Worm (Caenorhabditis elegans) whole organism, L3 larva: ENCODE measurements around the gene C04E7.5.
A peak's percentile ranks its signal among the peaks of the same experiment; 100 is the strongest.
"Not testable (repeated sequence)": the region's sequence is repeated elsewhere in the genome, so short reads cannot be mapped to it uniquely, and the experiment has no call there.

Experiments used
- R02D3.7 ChIP-seq: fragments of 150-350 bp; optimal IDR thresholded peaks from 2 replicates; lab custom pipeline; 2014; ENCODE audit warnings: missing biosample characterization, missing genetic modification characterization
- aly-2 ChIP-seq: fragments of 150-350 bp; optimal IDR thresholded peaks from 2 replicates; lab custom pipeline; 2014; ENCODE audit warnings: missing biosample characterization, missing genetic modification characterization
- ama-1 ChIP-seq: fragments of 150-350 bp; optimal IDR thresholded peaks from 2 replicates; lab custom pipeline; 2018
- ceh-16 ChIP-seq: sonication (generic microtip); optimal IDR thresholded peaks from 2 replicates; lab custom pipeline; 2017; ENCODE audit warnings: missing biosample characterization, missing genetic modification characterization
- ceh-28 ChIP-seq: fragments of 150-350 bp; optimal IDR thresholded peaks from 2 replicates; lab custom pipeline; 2014; ENCODE audit warnings: missing biosample characterization, missing genetic modification reagents, missing genetic modification characterization
- ceh-9 ChIP-seq: sonication (generic microtip); optimal IDR thresholded peaks from 2 replicates; lab custom pipeline; 2018; ENCODE audit warnings: missing biosample characterization, missing genetic modification characterization
- egl-27 ChIP-seq: sonication (generic microtip); optimal IDR thresholded peaks from 4 replicates; lab custom pipeline; 2017; ENCODE audit warnings: missing biosample characterization, missing genetic modification reagents, missing genetic modification characterization
- egl-5 ChIP-seq: fragments of 150-350 bp; optimal IDR thresholded peaks from 2 replicates; lab custom pipeline; 2017; ENCODE audit warnings: missing biosample characterization, missing genetic modification reagents, missing genetic modification characterization, inconsistent platforms
- elt-2 ChIP-seq: sonication (generic microtip); optimal IDR thresholded peaks from 2 replicates; lab custom pipeline; 2016; ENCODE audit warnings: missing genetic modification reagents, mild to moderate bottlenecking, missing genetic modification characterization, missing compliant biosample characterization
- elt-3 ChIP-seq, 3 experiments: fragments of 150-350 bp in 1 of 3; sonication (generic microtip) in 2 of 3; optimal IDR thresholded peaks; 2 replicates in 2 of 3; 4 replicates in 1 of 3; lab custom pipeline; 2014 to 2017; ENCODE audit warnings: missing biosample characterization in 3 of 3, missing genetic modification characterization in 3 of 3
- eor-1 ChIP-seq, 2 experiments: fragments of 150-350 bp; optimal IDR thresholded peaks; 2 replicates each; lab custom pipeline; 2014 to 2018; ENCODE audit warnings: missing biosample characterization in 2 of 2, missing genetic modification characterization in 2 of 2
- fkh-10 ChIP-seq: sonication (generic microtip); optimal IDR thresholded peaks from 2 replicates; lab custom pipeline; 2017; ENCODE audit warnings: missing biosample characterization, missing genetic modification reagents, missing genetic modification characterization
- hmg-11 ChIP-seq: sonication (generic microtip); optimal IDR thresholded peaks from 2 replicates; lab custom pipeline; 2016; ENCODE audit warnings: missing genetic modification characterization, missing compliant biosample characterization
- jun-1 ChIP-seq: fragments of 150-350 bp; optimal IDR thresholded peaks from 2 replicates; lab custom pipeline; 2014; ENCODE audit warnings: missing biosample characterization, missing genetic modification reagents, missing genetic modification characterization
- lin-15B ChIP-seq: fragments of 150-350 bp; optimal IDR thresholded peaks from 2 replicates; lab custom pipeline; 2014; ENCODE audit warnings: missing biosample characterization, missing genetic modification characterization
- lin-39 ChIP-seq: fragments of 150-350 bp; optimal IDR thresholded peaks from 2 replicates; lab custom pipeline; 2018; ENCODE audit warnings: missing biosample characterization, missing genetic modification reagents, missing genetic modification characterization
- lsy-12 ChIP-seq: sonication (generic microtip); optimal IDR thresholded peaks from 2 replicates; lab custom pipeline; 2016; ENCODE audit warnings: mild to moderate bottlenecking, missing genetic modification characterization, missing compliant biosample characterization
- mdl-1 ChIP-seq: fragments of 150-350 bp; optimal IDR thresholded peaks from 2 replicates; lab custom pipeline; 2014; ENCODE audit warnings: missing biosample characterization, missing genetic modification characterization
- mml-1 ChIP-seq: fragments of 150-350 bp; sonication (generic microtip); optimal IDR thresholded peaks from 3 replicates; lab custom pipeline; 2014; ENCODE audit warnings: missing biosample characterization, missing genetic modification characterization
- nfya-1 ChIP-seq: sonication (generic microtip); optimal IDR thresholded peaks from 2 replicates; lab custom pipeline; 2017; ENCODE audit warnings: missing genetic modification characterization, mild to moderate bottlenecking, missing compliant biosample characterization, antibody characterized with exemption, moderate library complexity; ENCODE audit not compliant: insufficient read depth
- nhr-11 ChIP-seq: fragments of 150-350 bp; optimal IDR thresholded peaks from 2 replicates; lab custom pipeline; 2014; ENCODE audit warnings: missing biosample characterization, missing genetic modification characterization
- nhr-12 ChIP-seq: fragments of 150-350 bp; optimal IDR thresholded peaks from 2 replicates; lab custom pipeline; 2014; ENCODE audit warnings: missing biosample characterization, missing genetic modification characterization
- nhr-23 ChIP-seq: fragments of 150-350 bp; optimal IDR thresholded peaks from 2 replicates; lab custom pipeline; 2014; ENCODE audit warnings: missing biosample characterization, missing genetic modification reagents, missing genetic modification characterization
- nhr-25 ChIP-seq: sonication (generic microtip); optimal IDR thresholded peaks from 2 replicates; lab custom pipeline; 2017; ENCODE audit warnings: missing biosample characterization, missing genetic modification characterization
- nhr-28 ChIP-seq: fragments of 150-350 bp; optimal IDR thresholded peaks from 2 replicates; lab custom pipeline; 2014; ENCODE audit warnings: missing biosample characterization, missing genetic modification characterization
- nhr-76 ChIP-seq: fragments of 150-350 bp; sonication (generic microtip); optimal IDR thresholded peaks from 5 replicates; lab custom pipeline; 2014; ENCODE audit warnings: missing biosample characterization, missing genetic modification characterization
- nhr-77 ChIP-seq: fragments of 150-350 bp; optimal IDR thresholded peaks from 2 replicates; lab custom pipeline; 2014; ENCODE audit warnings: missing biosample characterization, missing genetic modification characterization
- pha-4 ChIP-seq: fragments of 150-350 bp; optimal IDR thresholded peaks from 2 replicates; lab custom pipeline; 2014; ENCODE audit warnings: missing biosample characterization, missing genetic modification reagents, missing genetic modification characterization
- pqm-1 ChIP-seq: fragments of 150-350 bp; optimal IDR thresholded peaks from 2 replicates; lab custom pipeline; 2017; ENCODE audit warnings: missing biosample characterization, missing genetic modification characterization, inconsistent platforms
- sea-2 ChIP-seq: fragments of 150-350 bp; sonication (generic microtip); optimal IDR thresholded peaks from 4 replicates; lab custom pipeline; 2014; ENCODE audit warnings: missing biosample characterization, missing genetic modification reagents, missing genetic modification characterization
- skn-1 ChIP-seq: fragments of 150-350 bp; optimal IDR thresholded peaks from 2 replicates; lab custom pipeline; 2014; ENCODE audit warnings: missing biosample characterization, missing genetic modification characterization
- snpc-4 ChIP-seq: fragments of 150-350 bp; optimal IDR thresholded peaks from 2 replicates; lab custom pipeline; 2014; ENCODE audit warnings: missing biosample characterization, missing genetic modification characterization
- tbx-2 ChIP-seq: sonication (generic microtip); optimal IDR thresholded peaks from 2 replicates; lab custom pipeline; 2016; ENCODE audit warnings: mild to moderate bottlenecking, missing genetic modification characterization, missing compliant biosample characterization
- unc-39 ChIP-seq: sonication (generic microtip); optimal IDR thresholded peaks from 4 replicates; lab custom pipeline; 2017; ENCODE audit warnings: missing biosample characterization, missing genetic modification characterization
- unc-62 ChIP-seq: fragments of 150-350 bp; sonication (generic microtip); optimal IDR thresholded peaks from 4 replicates; lab custom pipeline; 2014; ENCODE audit warnings: missing biosample characterization, missing genetic modification reagents, missing genetic modification characterization
- zag-1 ChIP-seq: fragments of 150-350 bp; optimal IDR thresholded peaks from 2 replicates; lab custom pipeline; 2014; ENCODE audit warnings: missing biosample characterization, missing genetic modification characterization
- ztf-11 ChIP-seq: fragments of 150-350 bp; optimal IDR thresholded peaks from 2 replicates; lab custom pipeline; 2014; ENCODE audit warnings: missing biosample characterization, missing genetic modification characterization
- ztf-4 ChIP-seq: fragments of 150-350 bp; optimal IDR thresholded peaks from 2 replicates; lab custom pipeline; 2014; ENCODE audit warnings: missing biosample characterization, missing genetic modification characterization

The C04E7.5 gene

ce11 chrX:332643-333042 lies 27.9 kb upstream of the C04E7.5 start:
- TF ChIP-seq nhr-76 (tag; lab: Kevin White, UChicago) (no peak), tbx-2 (tag; lab: Kevin White, UChicago) (no peak), unc-39 (tag; lab: Kevin White, UChicago) (no peak)

ce11 chrX:334452-334851 lies 26.1 kb upstream of the C04E7.5 start:
- TF ChIP-seq mdl-1 (tag; lab: Kevin White, UChicago) (no peak), zag-1 (tag; lab: Kevin White, UChicago) (no peak)
- TF ChIP-seq, all 47 proteins: peak for 0

- TF ChIP-seq nfya-1 (tag; lab: Kevin White, UChicago) (no peak), elt-2 (tag; lab: Kevin White, UChicago) (peak; percentile 37), R02D3.7 (no peak), ceh-9 (tag; lab: Kevin White, UChicago) (no peak), unc-62 (no peak), ztf-4 (tag; lab: Kevin White, UChicago) (no peak), egl-27 (tag; lab: Kevin White, UChicago) (no peak), ama-1 (lab: Kevin White, UChicago) (no peak), unc-39 (tag; lab: Kevin White, UChicago) (no peak), sea-2 (GFP tag; lab: Kevin White, UChicago) (no peak), lin-39 (tag; lab: Kevin White, UChicago) (no peak), pqm-1 (peak; percentile 7)
These were observed 16.8 kb upstream of the C04E7.5 start for ce11 chrX:343822-344221.

- not testable (repeated sequence) for TF ChIP-seq nhr-25, nhr-11, ceh-9 (tag; lab: Kevin White, UChicago)
These were observed 13.5 kb upstream of the C04E7.5 start, which contains the start of gene C04E7.3 for ce11 chrX:347117-347516. C04E7.3 (minus strand) TSS chrX:347217.

ce11 chrX:348141-348540 lies 12.4 kb upstream of the C04E7.5 start:
- TF ChIP-seq lin-15B = no peak
- TF ChIP-seq nhr-11 (tag; lab: Kevin White, UChicago) = no peak
- no peak for TF ChIP-seq nhr-25 (tag; lab: Kevin White, UChicago)
- peak; percentile 66 for TF ChIP-seq egl-5 (tag; lab: Kevin White, UChicago)
- peak; percentile 52 for TF ChIP-seq ceh-28
- TF ChIP-seq ztf-4 (tag; lab: Kevin White, UChicago) = no peak
- TF ChIP-seq fkh-10 (GFP tag; lab: Kevin White, UChicago) = no peak
- TF ChIP-seq hmg-11 (tag; lab: Kevin White, UChicago) = peak; percentile 40
- TF ChIP-seq lin-39 (tag; lab: Kevin White, UChicago) = peak; percentile 57
- peak; percentile 14 for TF ChIP-seq pha-4 (tag; lab: Kevin White, UChicago)
- no peak for TF ChIP-seq ztf-11
- no peak for TF ChIP-seq elt-3 (tag; optimal IDR thresholded peaks at IDR 0.05; lab: Kevin White, UChicago)
- no peak for TF ChIP-seq R02D3.7
- TF ChIP-seq unc-39 (tag; lab: Kevin White, UChicago) = no peak
- no peak for TF ChIP-seq ama-1 (lab: Kevin White, UChicago)
- no peak for TF ChIP-seq nhr-23
- no peak for TF ChIP-seq lsy-12 (tag; lab: Kevin White, UChicago)
- no peak for TF ChIP-seq nhr-77 (tag; lab: Kevin White, UChicago)
- peak; percentile 12 for TF ChIP-seq elt-2 (tag; lab: Kevin White, UChicago)
- no peak for TF ChIP-seq egl-27 (tag; lab: Kevin White, UChicago)
- no peak for TF ChIP-seq nhr-76 (tag; lab: Kevin White, UChicago)
- TF ChIP-seq nfya-1 (tag; lab: Kevin White, UChicago) = peak; percentile 53
- TF ChIP-seq nhr-12 = no peak

- TF ChIP-seq unc-62 = peak; percentile 26
- peak; percentile 85 for TF ChIP-seq skn-1
- TF ChIP-seq hmg-11 (tag; lab: Kevin White, UChicago) = peak; percentile 98
- peak; percentile 53 for TF ChIP-seq lin-15B
- TF ChIP-seq ama-1 (lab: Kevin White, UChicago) = no peak
- TF ChIP-seq tbx-2 (tag; lab: Kevin White, UChicago) = peak; percentile 70
- peak; percentile 38 for TF ChIP-seq lsy-12 (tag; lab: Kevin White, UChicago)
- TF ChIP-seq jun-1 (tag; lab: Kevin White, UChicago) = peak; percentile 69
- TF ChIP-seq mml-1 (tag; lab: Kevin White, UChicago) = no peak
- TF ChIP-seq pha-4 (tag; lab: Kevin White, UChicago) = peak; percentile 84
- TF ChIP-seq nhr-28 (tag; lab: Kevin White, UChicago) = peak; percentile 64
- peak; percentile 71 for TF ChIP-seq nhr-25 (tag; lab: Kevin White, UChicago)
- peak; percentile 42 for TF ChIP-seq egl-27 (tag; lab: Kevin White, UChicago)
- peak; percentile 36 for TF ChIP-seq snpc-4 (tag; lab: Kevin White, UChicago)
- peak; percentile 39 for TF ChIP-seq ceh-16 (tag; lab: Kevin White, UChicago)
- peak; percentile 87 for TF ChIP-seq nfya-1 (tag; lab: Kevin White, UChicago)
- no peak for TF ChIP-seq aly-2 (tag; lab: Kevin White, UChicago)
- TF ChIP-seq eor-1 (tag; optimal IDR thresholded peaks at IDR 0.05; lab: Kevin White, UChicago) = no peak
- peak; percentile 50 for TF ChIP-seq pqm-1
- TF ChIP-seq mdl-1 (tag; lab: Kevin White, UChicago) = peak; percentile 52
- TF ChIP-seq fkh-10 (GFP tag; lab: Kevin White, UChicago) = peak; percentile 74
- peak; percentile 20 for TF ChIP-seq ceh-28
- no peak for TF ChIP-seq nhr-76 (tag; lab: Kevin White, UChicago)
- TF ChIP-seq lin-39 (tag; lab: Kevin White, UChicago) = peak; percentile 79
These were observed 7.4 kb upstream of the C04E7.5 start, which contains the start of gene sor-3 for ce11 chrX:353134-353669. sor-3 (plus strand) TSS chrX:353619.
